Fruit fly (Drosophila melanogaster) whole organism, embryonic: ENCODE measurements around the gene Rad60.

Source experiments
- CG10979 ChIP-seq: fragments of 200-800 bp; sonication (Bioruptor generic); optimal IDR thresholded peaks from 2 replicates; lab custom pipeline; 2018; ENCODE audit warnings: missing biosample characterization, mild to moderate bottlenecking, missing genetic modification characterization, moderate library complexity
- CG11398 ChIP-seq: fragments of 200-800 bp; sonication (Bioruptor generic); optimal IDR thresholded peaks from 2 replicates; lab custom pipeline; 2016; ENCODE audit warnings: missing biosample characterization, missing genetic modification characterization
- CG12942 ChIP-seq: fragments of 200-800 bp; sonication (Bioruptor generic); optimal IDR thresholded peaks from 3 replicates; lab custom pipeline; 2016; ENCODE audit warnings: missing biosample characterization, missing genetic modification characterization
- CG14014 ChIP-seq: fragments of 200-800 bp; sonication (Bioruptor generic); IDR thresholded peaks from 2 replicates; pipeline ENCODE4 v1.3.6; 2022; ENCODE audit warnings: missing biosample characterization, missing genetic modification characterization
- CG14710 ChIP-seq: fragments of 200-800 bp; sonication (Bioruptor generic); optimal IDR thresholded peaks from 3 replicates; lab custom pipeline; 2019; ENCODE audit warnings: missing biosample characterization, mild to moderate bottlenecking, missing genetic modification characterization, moderate library complexity
- CG14860 ChIP-seq: fragments of 200-800 bp; sonication (Bioruptor generic); IDR thresholded peaks from 3 replicates; pipeline ENCODE4 v1.3.6; 2022; ENCODE audit warnings: missing biosample characterization, missing genetic modification characterization; ENCODE audit not compliant: partially characterized antibody
- CG17186 ChIP-seq: fragments of 200-800 bp; sonication (Bioruptor generic); optimal IDR thresholded peaks from 3 replicates; lab custom pipeline; 2017; ENCODE audit warnings: missing biosample characterization, missing genetic modification reagents, missing genetic modification characterization
- CG17612 ChIP-seq: fragments of 200-800 bp; sonication (Bioruptor generic); IDR thresholded peaks from 2 replicates; pipeline ENCODE4 v1.3.6; 2022; ENCODE audit warnings: missing biosample characterization, missing genetic modification characterization
- CG18599 ChIP-seq: fragments of 200-800 bp; sonication (Bioruptor generic); optimal IDR thresholded peaks from 3 replicates; lab custom pipeline; 2017; ENCODE audit warnings: missing biosample characterization, missing genetic modification characterization, mild to moderate bottlenecking, moderate library complexity, missing genetic modification reagents
- CG2202 ChIP-seq: fragments of 200-800 bp; sonication (Bioruptor generic); optimal IDR thresholded peaks from 2 replicates; lab custom pipeline; 2018; ENCODE audit warnings: missing biosample characterization, mild to moderate bottlenecking, missing genetic modification characterization
- CG2678 ChIP-seq: fragments of 200-800 bp; sonication (Bioruptor generic); optimal IDR thresholded peaks from 3 replicates; lab custom pipeline; 2019; ENCODE audit warnings: missing biosample characterization, mild to moderate bottlenecking, missing genetic modification characterization, moderate library complexity
- CG34224 ChIP-seq: fragments of 200-800 bp; sonication (Bioruptor generic); IDR thresholded peaks from 3 replicates; pipeline ENCODE4 v1.3.6; 2022; ENCODE audit warnings: missing biosample characterization, missing genetic modification characterization; ENCODE audit not compliant: partially characterized antibody
- CG4328 ChIP-seq: fragments of 200-800 bp; sonication (Bioruptor generic); optimal IDR thresholded peaks from 3 replicates; lab custom pipeline; 2017; ENCODE audit warnings: missing biosample characterization, missing genetic modification reagents, missing genetic modification characterization
- CG4360 ChIP-seq: fragments of 200-800 bp; sonication (Bioruptor generic); IDR thresholded peaks from 2 replicates; pipeline ENCODE4 v1.3.6; 2022; ENCODE audit warnings: missing biosample characterization, missing genetic modification characterization
- CG4707 ChIP-seq: fragments of 200-800 bp; sonication (Bioruptor generic); optimal IDR thresholded peaks from 2 replicates; lab custom pipeline; 2018; ENCODE audit warnings: missing biosample characterization, mild to moderate bottlenecking, missing genetic modification characterization, moderate library complexity
- CG6175 ChIP-seq: fragments of 200-800 bp; sonication (Bioruptor generic); IDR thresholded peaks from 3 replicates; pipeline ENCODE4 v1.3.6; 2022; ENCODE audit warnings: missing biosample characterization, missing genetic modification characterization
- CG6854 ChIP-seq: fragments of 200-800 bp; sonication (Bioruptor generic); optimal IDR thresholded peaks from 3 replicates; lab custom pipeline; 2017; ENCODE audit warnings: missing biosample characterization, mild to moderate bottlenecking, missing genetic modification characterization
- CG8281 ChIP-seq: fragments of 200-800 bp; sonication (Bioruptor generic); optimal IDR thresholded peaks from 2 replicates; lab custom pipeline; 2018; ENCODE audit warnings: missing biosample characterization, mild to moderate bottlenecking, missing genetic modification characterization, moderate library complexity
- CTCF ChIP-seq: fragments of 200-800 bp; sonication (Bioruptor generic); optimal IDR thresholded peaks from 2 replicates; lab custom pipeline; 2017; ENCODE audit warnings: missing biosample characterization, mild to moderate bottlenecking, missing genetic modification characterization, moderate library complexity
- Hr39 ChIP-seq: fragments of >200 bp; optimal IDR thresholded peaks from 2 replicates; lab custom pipeline; 2017
- Mad ChIP-seq: fragments of 200-800 bp; sonication (Bioruptor generic); optimal IDR thresholded peaks from 2 replicates; lab custom pipeline; 2016; ENCODE audit warnings: missing biosample characterization, missing genetic modification characterization
- Mrtf ChIP-seq: fragments of 200-800 bp; sonication (Bioruptor generic); IDR thresholded peaks from 3 replicates; pipeline ENCODE4 v1.3.6; 2022; ENCODE audit warnings: missing biosample characterization, missing genetic modification characterization
- NK7.1 ChIP-seq: fragments of 200-800 bp; sonication (Bioruptor generic); optimal IDR thresholded peaks from 3 replicates; lab custom pipeline; 2016; ENCODE audit warnings: missing biosample characterization, missing genetic modification characterization
- Oaz ChIP-seq: fragments of 200-800 bp; sonication (Bioruptor generic); IDR thresholded peaks from 2 replicates; pipeline ENCODE4 v1.3.6; 2022; ENCODE audit warnings: missing biosample characterization, missing genetic modification characterization
- Ssrp ChIP-seq: fragments of 200-800 bp; sonication (Bioruptor generic); optimal IDR thresholded peaks from 2 replicates; lab custom pipeline; 2018; ENCODE audit warnings: missing biosample characterization, mild to moderate bottlenecking, missing genetic modification characterization, moderate library complexity
- Tbp ChIP-seq: fragments of >200 bp; optimal IDR thresholded peaks from 2 replicates; lab custom pipeline; 2018; ENCODE audit warnings: missing biosample characterization, missing genetic modification characterization
- ab ChIP-seq: fragments of 200-800 bp; sonication (Bioruptor generic); optimal IDR thresholded peaks from 2 replicates; lab custom pipeline; 2016; ENCODE audit warnings: missing biosample characterization, missing genetic modification characterization
- ac ChIP-seq: fragments of 200-800 bp; sonication (Bioruptor generic); optimal IDR thresholded peaks from 3 replicates; lab custom pipeline; 2017; ENCODE audit warnings: missing biosample characterization, mild to moderate bottlenecking, missing genetic modification characterization
- ap ChIP-seq: fragments of 200-800 bp; sonication (Bioruptor generic); IDR thresholded peaks from 2 replicates; pipeline ENCODE4 v1.3.6; 2022; ENCODE audit warnings: missing biosample characterization, missing genetic modification characterization
- bsh ChIP-seq, 2 experiments: fragments of 200-800 bp; sonication (Bioruptor generic); optimal IDR thresholded peaks; 2 replicates each; lab custom pipeline; 2017 to 2018; ENCODE audit warnings: mild to moderate bottlenecking in 2 of 2, missing biosample characterization in 2 of 2, missing genetic modification characterization in 2 of 2, moderate library complexity in 1 of 2
- cad ChIP-seq: fragments of >200 bp; optimal IDR thresholded peaks from 2 replicates; lab custom pipeline; 2017; ENCODE audit warnings: missing biosample characterization, missing genetic modification characterization
- cg ChIP-seq: fragments of 200-800 bp; sonication (Bioruptor generic); optimal IDR thresholded peaks from 3 replicates; lab custom pipeline; 2019; ENCODE audit warnings: missing biosample characterization, mild to moderate bottlenecking, missing genetic modification characterization, moderate library complexity
- corto ChIP-seq: fragments of 200-800 bp; sonication (Bioruptor generic); optimal IDR thresholded peaks from 2 replicates; lab custom pipeline; 2016; ENCODE audit warnings: missing biosample characterization, mild to moderate bottlenecking, missing genetic modification characterization, moderate library complexity
- dpn ChIP-seq, 2 experiments: fragments of 200-800 bp; sonication (Bioruptor generic); optimal IDR thresholded peaks; 3 replicates each; lab custom pipeline; 2016; ENCODE audit warnings: missing biosample characterization in 2 of 2, missing genetic modification characterization in 2 of 2
- ems ChIP-seq: fragments of 200-800 bp; sonication (Bioruptor generic); optimal IDR thresholded peaks from 3 replicates; lab custom pipeline; 2016; ENCODE audit warnings: missing biosample characterization, missing genetic modification characterization
- fd3F ChIP-seq: fragments of 200-800 bp; sonication (Bioruptor generic); optimal IDR thresholded peaks from 2 replicates; lab custom pipeline; 2018; ENCODE audit warnings: missing biosample characterization, mild to moderate bottlenecking, missing genetic modification characterization, moderate library complexity
- ftz-f1 ChIP-seq: fragments of 200-800 bp; sonication (Bioruptor generic); optimal IDR thresholded peaks from 2 replicates; lab custom pipeline; 2016; ENCODE audit warnings: missing biosample characterization, missing genetic modification characterization
- grn ChIP-seq: fragments of 200-800 bp; sonication (Bioruptor generic); optimal IDR thresholded peaks from 3 replicates; lab custom pipeline; 2017; ENCODE audit warnings: missing biosample characterization, missing genetic modification characterization
- gsb ChIP-seq: fragments of 200-800 bp; sonication (Bioruptor generic); IDR thresholded peaks from 2 replicates; pipeline ENCODE4 v1.3.6; 2022; ENCODE audit warnings: missing biosample characterization, missing genetic modification characterization
- insv ChIP-seq, 2 experiments: fragments of 200-800 bp; sonication (Bioruptor generic); optimal IDR thresholded peaks; 3 replicates each; lab custom pipeline; 2016 to 2018; ENCODE audit warnings: missing biosample characterization in 2 of 2, missing genetic modification characterization in 2 of 2
- knrl ChIP-seq: fragments of 200-800 bp; sonication (Bioruptor generic); IDR thresholded peaks from 3 replicates; pipeline ENCODE4 v1.3.6; 2022; ENCODE audit warnings: missing biosample characterization, missing genetic modification characterization; ENCODE audit not compliant: partially characterized antibody
- repo ChIP-seq: fragments of 200-800 bp; sonication (Bioruptor generic); optimal IDR thresholded peaks from 2 replicates; lab custom pipeline; 2016; ENCODE audit warnings: missing biosample characterization, missing genetic modification characterization
- rib ChIP-seq: fragments of 200-800 bp; sonication (Bioruptor generic); IDR thresholded peaks from 2 replicates; pipeline ENCODE4 v1.3.6; 2022; ENCODE audit warnings: missing biosample characterization, missing genetic modification characterization
- ro ChIP-seq: fragments of 200-800 bp; sonication (Bioruptor generic); IDR thresholded peaks from 2 replicates; pipeline ENCODE4 v1.3.6; 2022; ENCODE audit warnings: missing biosample characterization, missing genetic modification characterization
- sc ChIP-seq, 3 experiments: fragments of >200 bp in 2 of 3; fragments of 200-800 bp in 1 of 3; sonication (Bioruptor generic) in 1 of 3; optimal IDR thresholded peaks; 2 replicates in 2 of 3; 3 replicates in 1 of 3; lab custom pipeline; 2017; ENCODE audit warnings: mild to moderate bottlenecking in 1 of 3, missing biosample characterization in 1 of 3, missing genetic modification characterization in 1 of 3, missing genetic modification reagents in 1 of 3
- tap ChIP-seq: fragments of 200-800 bp; optimal IDR thresholded peaks from 3 replicates; lab custom pipeline; 2019; ENCODE audit warnings: missing biosample characterization, mild to moderate bottlenecking, missing genetic modification characterization, moderate library complexity
- tin ChIP-seq: fragments of 200-800 bp; sonication (Bioruptor generic); optimal IDR thresholded peaks from 3 replicates; lab custom pipeline; 2016; ENCODE audit warnings: missing biosample characterization, missing genetic modification characterization
- usp ChIP-seq: fragments of >200 bp; optimal IDR thresholded peaks from 2 replicates; lab custom pipeline; 2017; ENCODE audit warnings: missing biosample characterization, missing genetic modification characterization
- vnd ChIP-seq: fragments of 200-800 bp; sonication (Bioruptor generic); IDR thresholded peaks from 3 replicates; pipeline ENCODE4 v1.3.6; 2022; ENCODE audit warnings: missing biosample characterization, missing genetic modification characterization; ENCODE audit not compliant: partially characterized antibody
- zen ChIP-seq: fragments of 200-800 bp; sonication (Bioruptor generic); optimal IDR thresholded peaks from 3 replicates; lab custom pipeline; 2018; ENCODE audit warnings: missing biosample characterization, mild to moderate bottlenecking, missing genetic modification characterization, moderate library complexity

Rad60 gene

dm6 chr3R:23239934-23240632 lies 11.2 kb downstream of the Rad60 start (continued):
- no peak for TF ChIP-seq ftz-f1 (GFP tag; lab: Kevin White, UChicago)
- no peak for TF ChIP-seq usp
- TF ChIP-seq ac (GFP tag; lab: Kevin White, UChicago), result no peak
- no peak for TF ChIP-seq repo (GFP tag; lab: Kevin White, UChicago)
- TF ChIP-seq NK7.1, result no peak
- TF ChIP-seq gsb, result no peak
- TF ChIP-seq CG6854 (GFP tag; lab: Kevin White, UChicago), result peak; percentile 51
- TF ChIP-seq ab (GFP tag; lab: Kevin White, UChicago), result no peak
- no peak for TF ChIP-seq CTCF (GFP tag; lab: Kevin White, UChicago)
- no peak for TF ChIP-seq sc (optimal IDR thresholded peaks at IDR 0.05; lab: Kevin White, UChicago)
- peak; percentile 9 for TF ChIP-seq sc (GFP tag; optimal IDR thresholded peaks at IDR 0.05; lab: Kevin White, UChicago)
- peak; percentile 30 for TF ChIP-seq CG11398
- TF ChIP-seq CG4328 (GFP tag; lab: Kevin White, UChicago), result no peak
- TF ChIP-seq Tbp, result no peak
- no peak for TF ChIP-seq CG2202
- TF ChIP-seq CG10979 (tag; lab: Kevin White, UChicago), result no peak
- TF ChIP-seq cg, result no peak
- no peak for TF ChIP-seq CG14860 (GFP tag; lab: Robert Waterston, UW)
- TF ChIP-seq CG34224 (GFP tag; lab: Robert Waterston, UW), result no peak
- peak; percentile 93 for TF ChIP-seq CG18599 (GFP tag; lab: Kevin White, UChicago)
- no peak for TF ChIP-seq rib
- TF ChIP-seq ap (GFP tag; lab: Robert Waterston, UW), result 0 out of 2 replicates have a peak, but pooled peaks have one; percentile 22
- TF ChIP-seq Hr39, result no peak
- TF ChIP-seq insv (GFP tag; optimal IDR thresholded peaks at IDR 0.05; lab: Kevin White, UChicago), result no peak
- TF ChIP-seq tap (tag; lab: Kevin White, UChicago), result peak; percentile 73
- TF ChIP-seq grn (GFP tag; lab: Kevin White, UChicago), result no peak
- TF ChIP-seq CG17186 (GFP tag; lab: Kevin White, UChicago), result no peak
- TF ChIP-seq ro (GFP tag; lab: Robert Waterston, UW), result no peak
- TF ChIP-seq Mrtf, result peak; percentile 73; the same call in 2 of the 3 replicates
- TF ChIP-seq dpn (GFP tag; optimal IDR thresholded peaks at IDR 0.05; lab: Kevin White, UChicago), result peak in 1 of 2 experiments; percentile 45
- peak; percentile 55 for TF ChIP-seq tin
- TF ChIP-seq cad, result no peak
- peak; percentile 37 for TF ChIP-seq zen
- peak in 1 of 2 experiments; percentile 65 for TF ChIP-seq bsh (GFP tag; optimal IDR thresholded peaks at IDR 0.05; lab: Kevin White, UChicago)
- TF ChIP-seq Oaz, result peak; percentile 57
- no peak for TF ChIP-seq vnd (GFP tag; lab: Robert Waterston, UW)
- peak; percentile 24 for TF ChIP-seq Ssrp (tag; lab: Kevin White, UChicago)
- peak; percentile 39 for TF ChIP-seq fd3F (GFP tag; lab: Kevin White, UChicago)
- peak; percentile 60; the same call in 1 of the 2 replicates for TF ChIP-seq CG14014
- no peak for TF ChIP-seq CG4707
- TF ChIP-seq ems (GFP tag; lab: Kevin White, UChicago), result peak; percentile 31
- TF ChIP-seq CG4360 (GFP tag; lab: Robert Waterston, UW), result peak; percentile 55
- TF ChIP-seq CG12942 (GFP tag; lab: Kevin White, UChicago), result no peak
- TF ChIP-seq CG8281, result no peak
- TF ChIP-seq CG14710 (tag; lab: Kevin White, UChicago), result peak; percentile 48
- TF ChIP-seq CG17612 (GFP tag; lab: Robert Waterston, UW), result no peak
- no peak for TF ChIP-seq corto (GFP tag; lab: Kevin White, UChicago)
- TF ChIP-seq knrl (GFP tag; lab: Robert Waterston, UW), result no peak
- TF ChIP-seq CG2678 (tag; lab: Kevin White, UChicago), result peak; percentile 84
- no peak for TF ChIP-seq CG6175
- TF ChIP-seq Mad (GFP tag; lab: Kevin White, UChicago), result no peak
